Worm (Caenorhabditis elegans) whole organism, L2 larva: ENCODE data around the gene F26G1.11.

Source experiments
- ZK546.5 ChIP-seq: sonication (generic microtip); optimal IDR thresholded peaks from 2 replicates; lab custom pipeline; 2017; ENCODE audit warnings: missing biosample characterization, missing genetic modification characterization
- alr-1 ChIP-seq: fragments of 150-350 bp; optimal IDR thresholded peaks from 2 replicates; lab custom pipeline; 2014; ENCODE audit warnings: missing biosample characterization, missing genetic modification characterization
- aly-2 ChIP-seq: fragments of 150-350 bp; optimal IDR thresholded peaks from 2 replicates; lab custom pipeline; 2014; ENCODE audit warnings: missing biosample characterization, missing genetic modification characterization
- ceh-16 ChIP-seq: fragments of 150-350 bp; optimal IDR thresholded peaks from 2 replicates; lab custom pipeline; 2014; ENCODE audit warnings: missing biosample characterization, missing genetic modification characterization
- crh-2 ChIP-seq: sonication (generic microtip); optimal IDR thresholded peaks from 2 replicates; lab custom pipeline; 2017; ENCODE audit warnings: missing biosample characterization, missing genetic modification characterization
- egl-27 ChIP-seq: sonication (generic microtip); optimal IDR thresholded peaks from 3 replicates; lab custom pipeline; 2017; ENCODE audit warnings: missing biosample characterization, missing genetic modification reagents, missing genetic modification characterization
- fos-1 ChIP-seq: fragments of 150-350 bp; optimal IDR thresholded peaks from 2 replicates; lab custom pipeline; 2014; ENCODE audit warnings: missing biosample characterization, missing genetic modification characterization
- mdl-1 ChIP-seq, 2 experiments: fragments of 150-350 bp in 1 of 2; sonication (generic microtip) in 1 of 2; optimal IDR thresholded peaks; 2 replicates each; lab custom pipeline; 2017; ENCODE audit warnings: missing biosample characterization in 2 of 2, missing genetic modification characterization in 2 of 2
- nhr-25 ChIP-seq: fragments of 150-350 bp; sonication (generic microtip); optimal IDR thresholded peaks from 3 replicates; lab custom pipeline; 2014; ENCODE audit warnings: missing biosample characterization, missing genetic modification characterization
- zag-1 ChIP-seq: fragments of 150-350 bp; optimal IDR thresholded peaks from 2 replicates; lab custom pipeline; 2014; ENCODE audit warnings: missing biosample characterization, missing genetic modification characterization
- ztf-1 ChIP-seq: fragments of 200-800 bp; sonication (Bioruptor generic); conservative IDR thresholded peaks from 2 replicates; pipeline ENCODE4 v1.3.6; 2022; ENCODE audit warnings: missing genetic modification characterization, missing compliant biosample characterization
- ztf-4 ChIP-seq: fragments of 150-350 bp; optimal IDR thresholded peaks from 2 replicates; lab custom pipeline; 2014; ENCODE audit warnings: missing biosample characterization, missing genetic modification characterization

DNA sequence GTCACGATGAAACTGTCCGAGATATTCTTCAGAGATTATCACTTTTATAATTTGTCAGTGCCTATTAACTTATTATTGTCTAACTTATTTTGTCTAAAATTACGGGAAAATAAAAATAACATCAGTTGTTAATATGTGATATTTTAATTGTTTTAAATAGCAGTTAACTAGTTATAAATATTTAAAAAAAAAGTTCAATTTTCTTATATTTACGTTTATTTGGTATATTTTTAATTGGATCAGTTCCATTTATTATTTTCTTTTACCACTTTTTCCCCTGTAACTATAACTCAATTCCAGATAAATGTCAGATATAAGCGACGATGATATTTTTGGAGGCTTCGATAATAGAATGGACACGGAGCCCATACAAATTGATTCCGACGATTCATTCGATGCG is 18.5 kb downstream of the F26G1.11 start, which contains the start of gene C33F10.4:
- TF ChIP-seq alr-1 (tag; lab: Kevin White, UChicago) (no peak), mdl-1 (tag; optimal IDR thresholded peaks at IDR 0.05; lab: Kevin White, UChicago) (no peak), crh-2 (no peak), egl-27 (tag; lab: Kevin White, UChicago) (no peak), ceh-16 (no peak), zag-1 (tag; lab: Kevin White, UChicago) (no peak), nhr-25 (no peak), aly-2 (tag; lab: Kevin White, UChicago) (no peak), fos-1 (tag; lab: Kevin White, UChicago) (no peak), ztf-1 (no peak), ZK546.5 (tag; lab: Kevin White, UChicago) (no peak), ztf-4 (tag; lab: Kevin White, UChicago) (no peak)
